Worm (Caenorhabditis elegans): ENCODE results near the gene lpr-5.

The lpr-5 gene

ce11 chrX:11093985-11094593 is 32.2 kb downstream of the lpr-5 start (continued):
- TF ChIP-seq tbx-2 (tag; optimal IDR thresholded peaks at IDR 0.05) (peak; percentile 100), nhr-19 (GFP tag; conservative IDR thresholded peaks at IDR 0.05) (peak; percentile 99), fkh-8 (tag; optimal IDR thresholded peaks at IDR 0.05) (peak; percentile 97), unc-62 (GFP tag; optimal IDR thresholded peaks at IDR 0.05) (peak; percentile 85), nhr-11 (tag; optimal IDR thresholded peaks at IDR 0.05) (peak; percentile 100), unc-86 (tag; optimal IDR thresholded peaks at IDR 0.05) (peak; percentile 99), lsy-2 (tag; optimal IDR thresholded peaks at IDR 0.05) (peak; percentile 96 to 97), pag-3 (tag; optimal IDR thresholded peaks at IDR 0.05; ENCODE audit: borderline replicate concordance, insufficient read depth) (peak; percentile 77), nhr-76 (tag; optimal IDR thresholded peaks at IDR 0.05) (peak; percentile 97), F16B12.6 (tag; optimal IDR thresholded peaks at IDR 0.05) (peak; percentile 56), nhr-47 (tag; optimal IDR thresholded peaks at IDR 0.05) (peak; percentile 100), mdl-1 (tag; optimal IDR thresholded peaks at IDR 0.05) (peak; percentile 59 to 95), mab-9 (GFP tag; IDR thresholded peaks at IDR 0.05) (peak; percentile 99), sox-4 (tag; optimal IDR thresholded peaks at IDR 0.05) (peak; percentile 99), C04F5.9 (tag; optimal IDR thresholded peaks at IDR 0.05) (peak; percentile 96), unc-130 (tag; optimal IDR thresholded peaks at IDR 0.05) (peak; percentile 91), ceh-8 (GFP tag; optimal IDR thresholded peaks at IDR 0.05) (peak; percentile 100), ceh-82 (tag; optimal IDR thresholded peaks at IDR 0.05) (peak; percentile 99 to 100 (median 100)), dsc-1 (tag; optimal IDR thresholded peaks at IDR 0.05) (peak; percentile 100), pax-3 (tag; optimal IDR thresholded peaks at IDR 0.05) (peak; percentile 97), mef-2 (tag; optimal IDR thresholded peaks at IDR 0.05) (peak; percentile 95), lir-3 (tag; optimal IDR thresholded peaks at IDR 0.05; ENCODE audit: poor library complexity) (peak; percentile 95), C16A3.4 (tag; optimal IDR thresholded peaks at IDR 0.05) (peak; percentile 100), ceh-90 (tag; optimal IDR thresholded peaks at IDR 0.05) (peak; percentile 61), unc-30 (tag; optimal IDR thresholded peaks at IDR 0.05) (peak; percentile 100), elt-2 (tag; optimal IDR thresholded peaks at IDR 0.05) (peak; percentile 96), elt-3 (tag; optimal IDR thresholded peaks at IDR 0.05) (peak; percentile 87 to 100 (median 95)), fkh-10 (GFP tag; optimal IDR thresholded peaks at IDR 0.05) (peak; percentile 100), lin-39 (tag; optimal IDR thresholded peaks at IDR 0.05) (peak; percentile 100), jun-1 (tag; optimal IDR thresholded peaks at IDR 0.05) (peak; percentile 100), xbp-1 (tag; optimal IDR thresholded peaks at IDR 0.05) (peak; percentile 97), Y116A8C.19 (tag; optimal IDR thresholded peaks at IDR 0.05; ENCODE audit: borderline replicate concordance) (peak; percentile 26)

ce11 chrX:11095480-11095879 is 33.6 kb downstream of the lpr-5 start:
- TF ChIP-seq tlp-1 (tag; optimal IDR thresholded peaks at IDR 0.05) (no peak), lin-13 (GFP tag; optimal IDR thresholded peaks at IDR 0.05) (no peak), mdl-1 (tag; optimal IDR thresholded peaks at IDR 0.05) (peak in 1 of 2 experiments; percentile 38), swsn-7 (tag; optimal IDR thresholded peaks at IDR 0.05) (peak; percentile 73), nhr-237 (tag; optimal IDR thresholded peaks at IDR 0.05) (no peak), hlh-17 (GFP tag; optimal IDR thresholded peaks at IDR 0.05; ENCODE audit: borderline replicate concordance) (no peak), fos-1 (tag; optimal IDR thresholded peaks at IDR 0.05) (peak; percentile 31), unc-98 (GFP tag; IDR thresholded peaks at IDR 0.05) (no peak), tbx-2 (tag; optimal IDR thresholded peaks at IDR 0.05) (peak; percentile 65), ceh-8 (GFP tag; optimal IDR thresholded peaks at IDR 0.05) (no peak), jun-1 (tag; optimal IDR thresholded peaks at IDR 0.05) (peak; percentile 68), pax-3 (tag; optimal IDR thresholded peaks at IDR 0.05) (peak; percentile 43), ceh-90 (tag; optimal IDR thresholded peaks at IDR 0.05) (no peak), lin-35 (GFP tag; optimal IDR thresholded peaks at IDR 0.05) (peak; percentile 19 to 52), skn-1 (tag; optimal IDR thresholded peaks at IDR 0.05) (peak; percentile 52), snu-23 (GFP tag; optimal IDR thresholded peaks at IDR 0.05) (peak; percentile 83), mep-1 (tag; optimal IDR thresholded peaks at IDR 0.05) (peak; percentile 55), pqm-1 (tag; optimal IDR thresholded peaks at IDR 0.05) (no peak), rnt-1 (tag; optimal IDR thresholded peaks at IDR 0.05) (peak; percentile 66), nhr-71 (tag; optimal IDR thresholded peaks at IDR 0.05) (peak; percentile 72), fkh-10 (GFP tag; optimal IDR thresholded peaks at IDR 0.05) (peak; percentile 65), dsc-1 (tag; optimal IDR thresholded peaks at IDR 0.05) (peak; percentile 83), lsy-2 (tag; optimal IDR thresholded peaks at IDR 0.05) (peak; percentile 10 to 20), nhr-12 (tag; optimal IDR thresholded peaks at IDR 0.05) (no peak), egl-27 (tag; optimal IDR thresholded peaks at IDR 0.05) (peak in 1 of 2 experiments; percentile 40), grh-1 (GFP tag; IDR thresholded peaks at IDR 0.05) (peak; percentile 47; the same call in 1 of the 2 replicates), unc-130 (tag; optimal IDR thresholded peaks at IDR 0.05) (peak; percentile 11), vab-15 (tag; optimal IDR thresholded peaks at IDR 0.05) (no peak)
